Fruit fly (Drosophila melanogaster) whole organism, adult: Measurements from ENCODE around the gene CG3430.

Source experiments
- CG11617 ChIP-seq: fragments of 200-800 bp; sonication (Bioruptor generic); optimal IDR thresholded peaks from 2 replicates; lab custom pipeline; 2017; ENCODE audit warnings: mild to moderate bottlenecking, missing biosample characterization, missing genetic modification reagents, missing genetic modification characterization
- CG12768 ChIP-seq: fragments of 200-800 bp; sonication (Bioruptor generic); optimal IDR thresholded peaks from 2 replicates; lab custom pipeline; 2017; ENCODE audit warnings: missing biosample characterization, missing genetic modification characterization, mild to moderate bottlenecking, moderate library complexity, missing genetic modification reagents
- CG14711 ChIP-seq: fragments of 200-800 bp; sonication (Bioruptor generic); optimal IDR thresholded peaks from 2 replicates; lab custom pipeline; 2018; ENCODE audit warnings: missing biosample characterization, mild to moderate bottlenecking, missing genetic modification characterization, moderate library complexity
- CG1620 ChIP-seq: fragments of 200-800 bp; sonication (Bioruptor generic); optimal IDR thresholded peaks from 2 replicates; lab custom pipeline; 2016; ENCODE audit warnings: missing biosample characterization, missing genetic modification characterization
- CG5204 ChIP-seq: fragments of 200-800 bp; sonication (Bioruptor generic); optimal IDR thresholded peaks from 2 replicates; lab custom pipeline; 2016; ENCODE audit warnings: missing biosample characterization, missing genetic modification characterization
- CG7045 ChIP-seq: fragments of 200-800 bp; sonication (Bioruptor generic); optimal IDR thresholded peaks from 2 replicates; lab custom pipeline; 2017; ENCODE audit warnings: missing biosample characterization, mild to moderate bottlenecking, missing genetic modification characterization
- CG7101 ChIP-seq: fragments of 200-800 bp; sonication (Bioruptor generic); optimal IDR thresholded peaks from 2 replicates; lab custom pipeline; 2018; ENCODE audit warnings: missing biosample characterization, mild to moderate bottlenecking, missing genetic modification characterization, moderate library complexity
- Crg-1 ChIP-seq: fragments of 200-800 bp; sonication (Bioruptor generic); optimal IDR thresholded peaks from 2 replicates; lab custom pipeline; 2016; ENCODE audit warnings: missing biosample characterization, missing genetic modification characterization
- Hr96 ChIP-seq: fragments of 200-800 bp; sonication (Bioruptor generic); optimal IDR thresholded peaks from 2 replicates; lab custom pipeline; 2016; ENCODE audit warnings: missing biosample characterization, missing genetic modification characterization
- Mnt ChIP-seq: fragments of 200-800 bp; sonication (Bioruptor generic); optimal IDR thresholded peaks from 2 replicates; lab custom pipeline; 2016; ENCODE audit warnings: missing biosample characterization, mild to moderate bottlenecking, missing genetic modification characterization
- bab1 ChIP-seq: fragments of 200-800 bp; sonication (Bioruptor generic); optimal IDR thresholded peaks from 3 replicates; lab custom pipeline; 2019; ENCODE audit warnings: missing biosample characterization, mild to moderate bottlenecking, missing genetic modification characterization, moderate library complexity
- cic ChIP-seq: fragments of 200-800 bp; sonication (Bioruptor generic); optimal IDR thresholded peaks from 2 replicates; lab custom pipeline; 2017; ENCODE audit warnings: missing biosample characterization, mild to moderate bottlenecking, missing genetic modification characterization, moderate library complexity
- kay ChIP-seq: fragments of 200-800 bp; sonication (Bioruptor generic); peaks from one replicate; lab custom pipeline; 2016; ENCODE audit warnings: missing biosample characterization, missing genetic modification characterization, borderline replicate concordance
- tj ChIP-seq: fragments of 200-800 bp; sonication (Bioruptor generic); optimal IDR thresholded peaks from 3 replicates; lab custom pipeline; 2017; ENCODE audit warnings: missing biosample characterization, mild to moderate bottlenecking, missing genetic modification characterization, moderate library complexity

DNA sequence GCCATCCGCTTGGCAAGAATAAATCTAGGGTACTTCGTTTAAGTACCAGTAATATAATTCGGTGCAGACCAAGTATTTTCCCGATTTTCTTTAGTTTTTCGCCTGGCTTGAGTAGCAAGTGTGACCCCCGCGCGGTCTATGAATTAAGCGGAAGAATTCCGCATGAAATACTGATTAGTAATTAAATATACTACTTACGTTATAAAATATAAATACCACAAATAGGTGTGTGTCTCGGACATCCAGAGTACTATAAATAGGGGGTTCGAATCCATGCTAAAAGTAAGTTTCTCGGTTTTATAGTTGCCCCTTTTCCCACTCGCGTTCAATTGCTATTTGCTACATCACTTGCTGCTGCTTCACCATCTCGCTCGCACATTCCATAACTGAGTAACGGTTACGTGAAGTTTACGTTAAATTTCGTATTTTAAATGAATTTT lies 14.8 kb downstream of the CG3430 start, which contains the start of gene snRNP-U1-70K:
- TF ChIP-seq Crg-1 (no peak), CG12768 (GFP tag; lab: Kevin White, UChicago) (no peak), tj (GFP tag; lab: Kevin White, UChicago) (peak; percentile 46), bab1 (GFP tag; lab: Kevin White, UChicago) (no peak), CG5204 (GFP tag; lab: Kevin White, UChicago) (no peak), Mnt (GFP tag; lab: Kevin White, UChicago) (peak; percentile 30), CG14711 (tag; lab: Kevin White, UChicago) (no peak), CG1620 (GFP tag; lab: Kevin White, UChicago) (no peak), cic (GFP tag; lab: Kevin White, UChicago) (peak; percentile 0), CG7101 (tag; lab: Kevin White, UChicago) (no peak), CG11617 (GFP tag; lab: Kevin White, UChicago) (no peak), kay (GFP tag; lab: Kevin White, UChicago) (no peak), Hr96 (GFP tag; lab: Kevin White, UChicago) (no peak), CG7045 (GFP tag; lab: Kevin White, UChicago) (no peak)
